Worm (Caenorhabditis elegans) whole organism, L2 larva: ENCODE measurements around the gene algn-12.

Experiments
- dmd-4 ChIP-seq: sonication (generic microtip); optimal IDR thresholded peaks from 2 replicates; lab custom pipeline; 2017; ENCODE audit warnings: missing biosample characterization, missing genetic modification characterization
- gmeb-1 ChIP-seq: fragments of 150-350 bp; optimal IDR thresholded peaks from 2 replicates; lab custom pipeline; 2014; ENCODE audit warnings: missing biosample characterization, missing genetic modification characterization
- nhr-21 ChIP-seq: fragments of 150-350 bp; optimal IDR thresholded peaks from 2 replicates; lab custom pipeline; 2014; ENCODE audit warnings: missing biosample characterization, missing genetic modification characterization
- nhr-237 ChIP-seq: fragments of 150-350 bp; optimal IDR thresholded peaks from 2 replicates; lab custom pipeline; 2014; ENCODE audit warnings: missing biosample characterization, missing genetic modification characterization
- snpc-4 ChIP-seq: fragments of 150-350 bp; optimal IDR thresholded peaks from 2 replicates; lab custom pipeline; 2014; ENCODE audit warnings: missing biosample characterization, missing genetic modification characterization
- unc-62 ChIP-seq: fragments of 150-350 bp; optimal IDR thresholded peaks from 2 replicates; lab custom pipeline; 2014; ENCODE audit warnings: missing biosample characterization, missing genetic modification reagents, missing genetic modification characterization

DNA sequence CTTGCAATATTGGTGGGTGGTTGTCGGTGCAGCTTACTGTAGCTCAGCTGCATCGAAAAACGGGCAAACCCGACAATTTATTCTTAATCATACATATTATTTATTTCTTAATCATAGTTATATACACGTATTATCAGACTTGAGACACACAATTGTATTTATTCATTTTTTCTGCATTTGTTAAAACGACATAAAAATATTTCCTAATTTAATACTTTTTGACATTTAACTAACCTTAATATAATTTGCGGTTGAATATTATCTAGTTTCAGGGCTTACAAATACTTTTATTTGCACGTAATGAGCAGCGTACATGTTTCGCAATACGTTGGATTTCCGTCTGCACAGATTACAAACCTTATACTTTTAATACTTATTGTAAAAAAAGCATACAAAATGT lies 23.4 kb downstream of the algn-12 start, which contains the start of gene str-138:
- TF ChIP-seq nhr-21 (tag; lab: Kevin White, UChicago) (no peak), unc-62 (GFP tag; lab: Kevin White, UChicago) (no peak), dmd-4 (tag; lab: Kevin White, UChicago) (no peak), nhr-237 (tag; lab: Kevin White, UChicago) (no peak), gmeb-1 (no peak), snpc-4 (tag; lab: Kevin White, UChicago) (no peak)
